Fruit fly (Drosophila melanogaster) whole organism, adult: Measurements from ENCODE around the gene SmydA-2.

Source experiments
- CG11617 ChIP-seq: fragments of 200-800 bp; sonication (Bioruptor generic); optimal IDR thresholded peaks from 2 replicates; lab custom pipeline; 2017; ENCODE audit warnings: mild to moderate bottlenecking, missing biosample characterization, missing genetic modification reagents, missing genetic modification characterization
- CG12768 ChIP-seq: fragments of 200-800 bp; sonication (Bioruptor generic); optimal IDR thresholded peaks from 2 replicates; lab custom pipeline; 2017; ENCODE audit warnings: missing biosample characterization, missing genetic modification characterization, mild to moderate bottlenecking, moderate library complexity, missing genetic modification reagents
- CG14711 ChIP-seq: fragments of 200-800 bp; sonication (Bioruptor generic); optimal IDR thresholded peaks from 2 replicates; lab custom pipeline; 2018; ENCODE audit warnings: missing biosample characterization, mild to moderate bottlenecking, missing genetic modification characterization, moderate library complexity
- CG1620 ChIP-seq: fragments of 200-800 bp; sonication (Bioruptor generic); optimal IDR thresholded peaks from 2 replicates; lab custom pipeline; 2016; ENCODE audit warnings: missing biosample characterization, missing genetic modification characterization
- CG33017 ChIP-seq: fragments of 200-800 bp; sonication (Bioruptor generic); optimal IDR thresholded peaks from 2 replicates; lab custom pipeline; 2018; ENCODE audit warnings: missing biosample characterization, mild to moderate bottlenecking, missing genetic modification characterization, moderate library complexity
- CG5204 ChIP-seq: fragments of 200-800 bp; sonication (Bioruptor generic); optimal IDR thresholded peaks from 2 replicates; lab custom pipeline; 2016; ENCODE audit warnings: missing biosample characterization, missing genetic modification characterization
- CG7045 ChIP-seq: fragments of 200-800 bp; sonication (Bioruptor generic); optimal IDR thresholded peaks from 2 replicates; lab custom pipeline; 2017; ENCODE audit warnings: missing biosample characterization, mild to moderate bottlenecking, missing genetic modification characterization
- CG7101 ChIP-seq: fragments of 200-800 bp; sonication (Bioruptor generic); optimal IDR thresholded peaks from 2 replicates; lab custom pipeline; 2018; ENCODE audit warnings: missing biosample characterization, mild to moderate bottlenecking, missing genetic modification characterization, moderate library complexity
- Clk ChIP-seq: fragments of 200-800 bp; sonication (Bioruptor generic); optimal IDR thresholded peaks from 2 replicates; lab custom pipeline; 2017; ENCODE audit warnings: missing biosample characterization, missing genetic modification characterization
- Crg-1 ChIP-seq: fragments of 200-800 bp; sonication (Bioruptor generic); optimal IDR thresholded peaks from 2 replicates; lab custom pipeline; 2016; ENCODE audit warnings: missing biosample characterization, missing genetic modification characterization
- Hr96 ChIP-seq: fragments of 200-800 bp; sonication (Bioruptor generic); optimal IDR thresholded peaks from 2 replicates; lab custom pipeline; 2016; ENCODE audit warnings: missing biosample characterization, missing genetic modification characterization
- Mnt ChIP-seq: fragments of 200-800 bp; sonication (Bioruptor generic); optimal IDR thresholded peaks from 2 replicates; lab custom pipeline; 2016; ENCODE audit warnings: missing biosample characterization, mild to moderate bottlenecking, missing genetic modification characterization
- bab1 ChIP-seq: fragments of 200-800 bp; sonication (Bioruptor generic); optimal IDR thresholded peaks from 3 replicates; lab custom pipeline; 2019; ENCODE audit warnings: missing biosample characterization, mild to moderate bottlenecking, missing genetic modification characterization, moderate library complexity
- cic ChIP-seq: fragments of 200-800 bp; sonication (Bioruptor generic); optimal IDR thresholded peaks from 2 replicates; lab custom pipeline; 2017; ENCODE audit warnings: missing biosample characterization, mild to moderate bottlenecking, missing genetic modification characterization, moderate library complexity
- cnc ChIP-seq, 2 experiments: fragments of >200 bp; optimal IDR thresholded peaks; 2 replicates each; lab custom pipeline; 2017
- kay ChIP-seq: fragments of 200-800 bp; sonication (Bioruptor generic); peaks from one replicate; lab custom pipeline; 2016; ENCODE audit warnings: missing biosample characterization, missing genetic modification characterization, borderline replicate concordance
- ovo ChIP-seq: fragments of 200-800 bp; sonication (Bioruptor generic); optimal IDR thresholded peaks from 2 replicates; lab custom pipeline; 2016; ENCODE audit warnings: missing biosample characterization, missing genetic modification characterization
- pad ChIP-seq: fragments of 200-800 bp; sonication (Bioruptor generic); optimal IDR thresholded peaks from 3 replicates; lab custom pipeline; 2017; ENCODE audit warnings: missing biosample characterization, missing genetic modification characterization, mild to moderate bottlenecking, moderate library complexity, missing genetic modification reagents
- tj ChIP-seq: fragments of 200-800 bp; sonication (Bioruptor generic); optimal IDR thresholded peaks from 3 replicates; lab custom pipeline; 2017; ENCODE audit warnings: missing biosample characterization, mild to moderate bottlenecking, missing genetic modification characterization, moderate library complexity
- toe ChIP-seq: fragments of 200-800 bp; sonication (Bioruptor generic); optimal IDR thresholded peaks from 2 replicates; lab custom pipeline; 2016; ENCODE audit warnings: missing biosample characterization, missing genetic modification characterization

SmydA-2 gene

DNA sequence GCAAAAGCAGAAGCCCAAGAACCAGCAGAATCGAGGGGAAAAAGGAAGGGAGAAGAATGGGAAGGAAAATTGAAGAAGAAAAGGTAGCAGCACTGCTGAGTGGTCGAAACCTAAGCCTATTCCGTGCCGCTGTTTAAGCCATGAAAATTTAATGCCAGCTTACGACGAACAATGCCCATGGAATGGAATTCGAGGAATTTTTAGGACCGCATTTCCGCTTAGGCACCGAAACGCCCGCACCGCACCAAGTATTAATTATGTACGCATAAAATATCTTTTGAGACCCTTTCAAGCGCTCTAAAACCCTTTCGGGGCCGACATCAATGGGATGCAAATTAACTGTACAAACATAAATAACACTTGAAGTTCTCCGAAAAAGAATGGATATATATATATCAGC, 33.1 kb upstream of the SmydA-2 start:
- TF ChIP-seq CG1620 (GFP tag; lab: Kevin White, UChicago) (no peak), Clk (GFP tag; lab: Kevin White, UChicago) (no peak), Crg-1 (GFP tag; lab: Kevin White, UChicago) (no peak), CG14711 (tag; lab: Kevin White, UChicago) (no peak), CG7045 (GFP tag; lab: Kevin White, UChicago) (no peak), cic (no peak), Hr96 (no peak), CG12768 (GFP tag; lab: Kevin White, UChicago) (no peak), cnc (optimal IDR thresholded peaks at IDR 0.05; lab: Kevin White, UChicago) (no peak), tj (GFP tag; lab: Kevin White, UChicago) (no peak), CG33017 (tag; lab: Kevin White, UChicago) (no peak), Mnt (GFP tag; lab: Kevin White, UChicago) (no peak), CG11617 (no peak), ovo (GFP tag; lab: Kevin White, UChicago) (no peak), CG7101 (tag; lab: Kevin White, UChicago) (no peak), CG5204 (no peak), toe (no peak), pad (no peak)

dm6 chr3L:19035163-19035900, 32.3 kb upstream of the SmydA-2 start:
- TF ChIP-seq Crg-1 (GFP tag; lab: Kevin White, UChicago) (no peak), CG11617 (no peak), CG1620 (GFP tag; lab: Kevin White, UChicago) (no peak), ovo (GFP tag; lab: Kevin White, UChicago) (no peak), Clk (GFP tag; lab: Kevin White, UChicago) (no peak), kay (no peak), toe (no peak), CG7101 (tag; lab: Kevin White, UChicago) (no peak), CG12768 (GFP tag; lab: Kevin White, UChicago) (no peak)

DNA sequence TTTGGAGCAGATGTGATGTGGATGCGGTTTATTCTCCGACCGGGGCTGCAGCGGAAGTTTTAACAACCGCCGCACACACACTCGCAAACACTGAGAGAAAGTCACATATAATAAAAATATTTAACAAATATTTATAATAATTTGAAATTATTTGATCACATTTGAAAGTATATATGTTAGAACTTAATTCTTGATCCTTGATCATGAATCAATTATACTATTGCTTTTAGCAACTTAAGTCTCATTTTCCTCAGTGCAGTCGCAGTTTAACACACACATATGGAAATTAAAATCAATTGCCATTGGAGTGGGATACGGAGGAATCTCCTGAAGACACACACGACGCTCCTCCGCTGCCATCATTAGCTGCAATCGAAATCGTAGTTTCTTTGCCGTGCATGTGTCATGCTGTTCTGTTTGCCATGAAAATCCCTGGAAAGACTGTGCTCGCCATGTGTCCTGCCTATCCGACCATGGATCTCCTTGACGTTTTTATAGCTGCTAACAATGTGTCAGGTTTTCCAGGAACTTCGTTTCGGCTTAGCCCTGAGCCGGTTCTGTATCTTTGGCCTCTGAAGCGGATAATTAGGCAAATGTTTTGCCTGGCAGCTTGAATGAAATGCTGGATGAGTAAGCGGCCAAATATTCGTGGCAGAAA, 30.2 kb upstream of the SmydA-2 start:
- TF ChIP-seq CG7045 (GFP tag; lab: Kevin White, UChicago) (no peak), CG11617 (no peak), pad (no peak), ovo (GFP tag; lab: Kevin White, UChicago) (no peak), Hr96 (no peak), toe (no peak), CG7101 (tag; lab: Kevin White, UChicago) (no peak), cic (no peak), bab1 (no peak), CG14711 (tag; lab: Kevin White, UChicago) (no peak), CG12768 (GFP tag; lab: Kevin White, UChicago) (no peak), CG1620 (GFP tag; lab: Kevin White, UChicago) (no peak), Crg-1 (GFP tag; lab: Kevin White, UChicago) (no peak), Clk (GFP tag; lab: Kevin White, UChicago) (no peak), Mnt (GFP tag; lab: Kevin White, UChicago) (no peak), CG33017 (tag; lab: Kevin White, UChicago) (no peak), CG5204 (no peak)

DNA sequence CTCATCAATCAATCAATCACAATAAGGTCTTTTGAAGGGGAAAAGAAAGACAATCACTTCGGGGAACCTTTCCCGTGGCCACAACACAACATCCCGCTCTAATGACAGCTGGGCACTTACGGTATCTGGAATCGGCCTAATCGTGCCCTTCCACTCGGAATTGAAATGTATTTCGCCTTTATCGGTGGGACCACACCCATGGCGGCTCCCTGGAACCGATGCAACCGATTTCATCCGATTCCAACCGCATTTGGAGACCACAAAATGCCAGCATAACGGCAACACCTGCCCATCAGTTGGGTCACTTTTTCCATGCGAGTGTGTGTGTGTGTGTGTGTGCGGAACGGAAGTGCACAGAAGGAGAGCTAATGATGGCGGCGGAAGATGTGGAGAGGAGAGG, 29.6 kb upstream of the SmydA-2 start:
- TF ChIP-seq CG1620 (GFP tag; lab: Kevin White, UChicago) (no peak), ovo (GFP tag; lab: Kevin White, UChicago) (no peak), kay (no peak), pad (no peak), cic (no peak), CG7045 (GFP tag; lab: Kevin White, UChicago) (no peak), Crg-1 (GFP tag; lab: Kevin White, UChicago) (no peak), Hr96 (no peak), CG33017 (tag; lab: Kevin White, UChicago) (no peak), cnc (optimal IDR thresholded peaks at IDR 0.05; lab: Kevin White, UChicago) (no peak)

- no peak for TF ChIP-seq CG12768 (GFP tag; lab: Kevin White, UChicago)
- TF ChIP-seq CG5204 = no peak
- TF ChIP-seq toe = no peak
- TF ChIP-seq kay = no peak
- no peak for TF ChIP-seq ovo (GFP tag; lab: Kevin White, UChicago)
- TF ChIP-seq pad = no peak
- TF ChIP-seq CG14711 (tag; lab: Kevin White, UChicago) = no peak
- TF ChIP-seq CG1620 (GFP tag; lab: Kevin White, UChicago) = no peak
Observed at dm6 chr3L:19031858-19032257, 28.8 kb upstream of the SmydA-2 start.

DNA sequence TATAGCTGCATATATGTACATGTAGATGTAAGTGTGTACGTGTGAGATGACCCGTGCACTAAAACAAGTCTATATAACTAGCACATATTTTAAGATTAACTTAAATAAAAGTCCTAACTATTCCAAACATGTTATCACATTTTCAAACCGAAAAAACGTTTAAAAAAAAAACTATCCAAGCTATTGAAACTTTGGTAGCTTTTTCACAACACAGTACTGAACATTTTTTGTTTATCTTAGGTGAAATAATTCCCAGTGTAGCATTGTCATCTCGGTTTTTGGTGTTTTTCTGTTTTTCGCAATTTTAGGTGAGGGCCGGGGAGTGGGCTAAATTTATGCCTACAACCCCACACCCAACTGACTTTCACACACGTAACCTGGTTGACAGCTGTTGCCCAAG, 24.1 kb upstream of the SmydA-2 start:
- TF ChIP-seq CG11617 = no peak
- no peak for TF ChIP-seq toe
- no peak for TF ChIP-seq CG7101 (tag; lab: Kevin White, UChicago)
- TF ChIP-seq tj (GFP tag; lab: Kevin White, UChicago) = no peak
- TF ChIP-seq CG12768 (GFP tag; lab: Kevin White, UChicago) = no peak
- TF ChIP-seq Crg-1 (GFP tag; lab: Kevin White, UChicago) = no peak
- no peak for TF ChIP-seq bab1
- TF ChIP-seq CG5204 = no peak
- no peak for TF ChIP-seq CG7045 (GFP tag; lab: Kevin White, UChicago)
- no peak for TF ChIP-seq CG33017 (tag; lab: Kevin White, UChicago)
- no peak for TF ChIP-seq CG14711 (tag; lab: Kevin White, UChicago)
- TF ChIP-seq Hr96 = no peak
- TF ChIP-seq Mnt (GFP tag; lab: Kevin White, UChicago) = no peak
- no peak for TF ChIP-seq pad
- TF ChIP-seq CG1620 (GFP tag; lab: Kevin White, UChicago) = no peak
